Fruit fly (Drosophila melanogaster): Measurements from ENCODE around the gene CG5895.

Gene CG5895

DNA sequence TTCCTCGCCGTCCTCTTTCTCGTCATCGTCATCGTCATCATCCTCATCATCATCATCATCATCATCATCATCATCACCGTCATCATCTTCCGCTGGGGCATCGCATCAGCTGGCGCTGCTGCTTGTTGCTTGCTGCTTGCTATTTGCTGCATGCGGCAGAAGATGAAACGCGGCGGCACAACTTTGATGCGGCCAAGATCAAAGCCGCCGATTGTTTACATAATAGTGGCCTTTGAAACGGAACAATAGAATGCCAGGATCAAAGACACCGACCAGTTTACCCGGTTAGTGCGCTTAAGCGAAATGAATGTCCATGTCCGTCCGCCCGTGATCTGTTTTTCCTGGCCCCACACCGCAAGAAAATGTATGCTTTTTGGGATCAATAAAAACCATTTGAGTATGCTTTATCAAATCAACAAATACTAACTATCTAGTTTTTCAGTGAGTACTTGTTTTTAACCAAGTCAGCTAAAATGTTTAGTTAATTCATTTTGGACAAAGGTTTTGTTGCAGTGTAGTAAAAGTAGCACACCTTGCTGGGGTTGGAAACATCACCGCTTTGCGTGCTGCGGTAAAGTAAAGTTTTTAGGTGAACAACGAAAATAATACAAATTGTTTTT, 14.1 kb upstream of the CG5895 start (continued):
- TF ChIP-seq CG14710 (tag; optimal IDR thresholded peaks at IDR 0.05), result peak; percentile 82
- no peak for TF ChIP-seq hkb (optimal IDR thresholded peaks at IDR 0.05)
- TF ChIP-seq hkb (GFP tag; IDR thresholded peaks at IDR 0.05), result 0 out of 2 replicates have a peak, but pooled peaks have one; percentile 43
- TF ChIP-seq Ravus (GFP tag; IDR thresholded peaks at IDR 0.05), result no peak
- TF ChIP-seq Adf1 (GFP tag; IDR thresholded peaks at IDR 0.05), result no peak
- peak; percentile 44 for TF ChIP-seq Ssrp (tag; optimal IDR thresholded peaks at IDR 0.05)
- TF ChIP-seq CG11723 (GFP tag; optimal IDR thresholded peaks at IDR 0.05), result no peak
- no peak for TF ChIP-seq klu (GFP tag; IDR thresholded peaks at IDR 0.05)
- TF ChIP-seq CG1647 (GFP tag; optimal IDR thresholded peaks at IDR 0.05), result no peak
- TF ChIP-seq CG14667 (GFP tag; IDR thresholded peaks at IDR 0.05), result 0 out of 2 replicates have a peak, but pooled peaks have one; percentile 7
- TF ChIP-seq danr (GFP tag; IDR thresholded peaks at IDR 0.05), result no peak
- TF ChIP-seq Bteb2 (GFP tag; optimal IDR thresholded peaks at IDR 0.05), result no peak
- peak; percentile 41 for TF ChIP-seq slp2 (GFP tag; optimal IDR thresholded peaks at IDR 0.05)
- peak; percentile 74 for TF ChIP-seq fd96Cb (tag; optimal IDR thresholded peaks at IDR 0.05)
- no peak for TF ChIP-seq CG12659 (GFP tag; optimal IDR thresholded peaks at IDR 0.05)
- peak; percentile 63 for TF ChIP-seq CG4424 (GFP tag; optimal IDR thresholded peaks at IDR 0.05)
- peak; percentile 43 for TF ChIP-seq CG12236 (GFP tag; optimal IDR thresholded peaks at IDR 0.05)
- 0 out of 2 replicates have a peak, but pooled peaks have one; percentile 63 for TF ChIP-seq sim (GFP tag; IDR thresholded peaks at IDR 0.05)
- no peak for TF ChIP-seq CG30020 (tag; optimal IDR thresholded peaks at IDR 0.05)
- TF ChIP-seq exex (tag; optimal IDR thresholded peaks at IDR 0.05), result no peak
- peak; percentile 23; the same call in 1 of the 2 replicates for TF ChIP-seq sens-2 (GFP tag; IDR thresholded peaks at IDR 0.05)
- TF ChIP-seq ems (GFP tag; optimal IDR thresholded peaks at IDR 0.05), result no peak
- TF ChIP-seq PHDP (tag; optimal IDR thresholded peaks at IDR 0.05), result no peak
- peak; percentile 60 for TF ChIP-seq Atf-2 (GFP tag; optimal IDR thresholded peaks at IDR 0.05)
- TF ChIP-seq CG6765 (GFP tag; optimal IDR thresholded peaks at IDR 0.05), result no peak
- no peak for TF ChIP-seq tna (GFP tag; IDR thresholded peaks at IDR 0.05; ENCODE audit: partially characterized antibody)
- TF ChIP-seq CG11696 (GFP tag; IDR thresholded peaks at IDR 0.05), result no peak
- TF ChIP-seq CG42726 (GFP tag; IDR thresholded peaks at IDR 0.05; ENCODE audit: partially characterized antibody), result no peak
- peak; percentile 32 for TF ChIP-seq Elba2 (GFP tag; optimal IDR thresholded peaks at IDR 0.05)
- TF ChIP-seq Sry-β (GFP tag; optimal IDR thresholded peaks at IDR 0.05), result no peak
- peak; percentile 47 for TF ChIP-seq nerfin-1 (tag; optimal IDR thresholded peaks at IDR 0.05)
- no peak for TF ChIP-seq slbo (GFP tag; IDR thresholded peaks at IDR 0.05)
- TF ChIP-seq CG7271 (tag; optimal IDR thresholded peaks at IDR 0.05), result peak; percentile 4
- no peak for TF ChIP-seq CG34376 (GFP tag; optimal IDR thresholded peaks at IDR 0.05)
- TF ChIP-seq C15 (GFP tag; IDR thresholded peaks at IDR 0.05), result no peak
- no peak for TF ChIP-seq Nf-YC (tag; optimal IDR thresholded peaks at IDR 0.05)
- peak; percentile 12 for TF ChIP-seq CG18619 (GFP tag; optimal IDR thresholded peaks at IDR 0.05)
- no peak for TF ChIP-seq CG7372 (GFP tag; IDR thresholded peaks at IDR 0.05)
- TF ChIP-seq CG7745 (tag; optimal IDR thresholded peaks at IDR 0.05), result no peak
- peak; percentile 55 for TF ChIP-seq twi (tag; optimal IDR thresholded peaks at IDR 0.05)
- TF ChIP-seq dpn (GFP tag; optimal IDR thresholded peaks at IDR 0.05), result peak; percentile 26 to 32
- no peak for TF ChIP-seq trh (GFP tag; optimal IDR thresholded peaks at IDR 0.05)
- peak; percentile 84 for TF ChIP-seq CG8765 (GFP tag; IDR thresholded peaks at IDR 0.05)
- peak in 1 of 2 experiments; percentile 74 for TF ChIP-seq bsh (GFP tag; optimal IDR thresholded peaks at IDR 0.05)
- TF ChIP-seq CG1832 (GFP tag; optimal IDR thresholded peaks at IDR 0.05), result no peak
- no peak for TF ChIP-seq HLHmδ (GFP tag; optimal IDR thresholded peaks at IDR 0.05)
- TF ChIP-seq CG1602 (GFP tag; optimal IDR thresholded peaks at IDR 0.05), result peak; percentile 48
- TF ChIP-seq CG2889 (GFP tag; IDR thresholded peaks at IDR 0.05), result no peak
- TF ChIP-seq CG4707 (GFP tag; optimal IDR thresholded peaks at IDR 0.05), result peak; percentile 30
- TF ChIP-seq CG17328 (GFP tag; IDR thresholded peaks at IDR 0.05), result peak; percentile 63
- no peak for TF ChIP-seq tx (GFP tag; optimal IDR thresholded peaks at IDR 0.05)
